Worm (Caenorhabditis elegans) whole organism, mixed stage, embryonic: ENCODE results near the gene ppk-2.

Experiments
- elt-3 ChIP-seq: fragments of 150-350 bp; optimal IDR thresholded peaks from 2 replicates; lab custom pipeline; 2014; ENCODE audit warnings: missing biosample characterization, missing genetic modification characterization
- mep-1 ChIP-seq: fragments of 150-350 bp; optimal IDR thresholded peaks from 2 replicates; lab custom pipeline; 2017; ENCODE audit warnings: missing biosample characterization, missing genetic modification reagents, missing genetic modification characterization, inconsistent platforms
- snpc-4 ChIP-seq: fragments of 150-350 bp; optimal IDR thresholded peaks from 2 replicates; lab custom pipeline; 2014; ENCODE audit warnings: missing biosample characterization, missing genetic modification characterization
- ztf-11 ChIP-seq: fragments of 150-350 bp; optimal IDR thresholded peaks from 2 replicates; lab custom pipeline; 2014; ENCODE audit warnings: missing biosample characterization, missing genetic modification characterization

DNA sequence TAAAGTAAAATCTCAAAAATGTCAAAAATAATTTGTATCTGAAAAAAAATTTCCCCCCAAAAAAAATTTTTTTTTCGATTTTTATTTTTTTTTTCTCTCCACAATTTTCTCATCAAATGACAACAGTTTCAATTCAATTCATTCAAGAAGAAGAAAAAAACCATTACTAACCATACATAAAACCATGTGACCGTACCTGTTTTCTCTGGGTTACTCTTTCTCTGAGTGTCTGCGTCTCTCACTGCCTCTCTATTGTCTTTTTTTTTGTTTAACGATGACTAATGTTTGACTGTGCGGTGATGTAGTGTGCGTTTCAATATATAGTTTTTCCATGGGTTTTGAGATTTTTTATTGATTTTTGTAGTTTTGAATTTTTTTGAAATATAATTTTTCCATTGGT, 11.4 kb upstream of the ppk-2 start:
- TF ChIP-seq snpc-4, result no peak
- TF ChIP-seq ztf-11 (tag; lab: Kevin White, UChicago), result no peak
- no peak for TF ChIP-seq elt-3
- no peak for TF ChIP-seq mep-1 (tag; lab: Kevin White, UChicago)
